Worm (Caenorhabditis elegans): Measurements from ENCODE around the gene srh-97.

- TF ChIP-seq unc-130 (tag; optimal IDR thresholded peaks at IDR 0.05) (no peak), elt-3 (tag; optimal IDR thresholded peaks at IDR 0.05) (no peak), nhr-237 (tag; optimal IDR thresholded peaks at IDR 0.05) (no peak), ama-1 (optimal IDR thresholded peaks at IDR 0.05) (no peak), ces-1 (GFP tag; optimal IDR thresholded peaks at IDR 0.05) (no peak), nhr-28 (tag; optimal IDR thresholded peaks at IDR 0.05) (no peak)
These were observed 28.3 kb upstream of the srh-97 start, which contains the start of gene Y102A5C.27 for ce11 chrV:16988614-16989013.

All from whole organism, L1 larva.